Worm (Caenorhabditis elegans) whole organism, L4 larva: ENCODE data around the gene moa-2.

Experiments used
- F10B5.3 ChIP-seq: sonication (generic microtip); optimal IDR thresholded peaks from 2 replicates; lab custom pipeline; 2016; ENCODE audit warnings: mild to moderate bottlenecking, missing genetic modification characterization, missing compliant biosample characterization
- F37D6.2 ChIP-seq: sonication (generic microtip); optimal IDR thresholded peaks from 2 replicates; lab custom pipeline; 2016; ENCODE audit warnings: mild to moderate bottlenecking, missing genetic modification characterization, missing compliant biosample characterization
- Y48G9A.11 ChIP-seq: fragments of 200-800 bp; sonication (Bioruptor generic); IDR thresholded peaks from 2 replicates; pipeline ENCODE4 v1.3.6; 2022; ENCODE audit warnings: missing genetic modification reagents, missing genetic modification characterization, missing compliant biosample characterization
- Y5F2A.4 ChIP-seq: fragments of 200-800 bp; sonication (Bioruptor generic); optimal IDR thresholded peaks from 2 replicates; lab custom pipeline; 2018; ENCODE audit warnings: mild to moderate bottlenecking, missing genetic modification characterization, missing compliant biosample characterization
- ZK546.5 ChIP-seq, 2 experiments: sonication (generic microtip); optimal IDR thresholded peaks; 2 replicates each; lab custom pipeline; 2017; ENCODE audit warnings: missing biosample characterization in 2 of 2, missing genetic modification characterization in 2 of 2
- ceh-28 ChIP-seq: fragments of 150-350 bp; optimal IDR thresholded peaks from 2 replicates; lab custom pipeline; 2014; ENCODE audit warnings: missing biosample characterization, missing genetic modification reagents, missing genetic modification characterization
- ceh-44 ChIP-seq: fragments of 200-800 bp; sonication (Bioruptor generic); IDR thresholded peaks from 2 replicates; pipeline ENCODE4 v1.3.6; 2022; ENCODE audit warnings: missing genetic modification reagents, missing genetic modification characterization, missing compliant biosample characterization
- ceh-62 ChIP-seq: sonication (generic microtip); optimal IDR thresholded peaks from 2 replicates; lab custom pipeline; 2017; ENCODE audit warnings: missing biosample characterization, missing genetic modification characterization
- cey-2 ChIP-seq: sonication (generic microtip); optimal IDR thresholded peaks from 3 replicates; lab custom pipeline; 2017; ENCODE audit warnings: missing genetic modification characterization, mild to moderate bottlenecking, missing compliant biosample characterization, antibody characterized with exemption, borderline replicate concordance; ENCODE audit not compliant: insufficient read depth
- dmd-8 ChIP-seq: fragments of 200-800 bp; sonication (Bioruptor generic); IDR thresholded peaks from 2 replicates; pipeline ENCODE4 v1.3.6; 2022; ENCODE audit warnings: missing genetic modification characterization, missing compliant biosample characterization
- duxl-1 ChIP-seq: sonication (generic microtip); optimal IDR thresholded peaks from 2 replicates; lab custom pipeline; 2016; ENCODE audit warnings: mild to moderate bottlenecking, missing genetic modification characterization, moderate library complexity, missing compliant biosample characterization; ENCODE audit not compliant: poor library complexity
- dve-1 ChIP-seq: sonication (generic microtip); optimal IDR thresholded peaks from 2 replicates; lab custom pipeline; 2017; ENCODE audit warnings: antibody characterized with exemption, mild to moderate bottlenecking, missing genetic modification characterization, missing compliant biosample characterization; ENCODE audit not compliant: insufficient read depth
- egl-43 ChIP-seq: fragments of 200-800 bp; sonication (Bioruptor generic); IDR thresholded peaks from 2 replicates; pipeline ENCODE4 v1.3.6; 2022; ENCODE audit warnings: missing genetic modification reagents, missing genetic modification characterization, missing compliant biosample characterization
- gei-8 ChIP-seq: fragments of 200-800 bp; sonication (Bioruptor generic); optimal IDR thresholded peaks from 2 replicates; lab custom pipeline; 2018; ENCODE audit warnings: mild to moderate bottlenecking, missing genetic modification characterization, missing compliant biosample characterization
- hif-1 ChIP-seq, 2 experiments: sonication (generic microtip); optimal IDR thresholded peaks; 2 replicates each; lab custom pipeline; 2016 to 2017; ENCODE audit warnings: missing compliant biosample characterization in 2 of 2, missing genetic modification characterization in 2 of 2, missing genetic modification reagents in 2 of 2, missing genotype in 2 of 2, mild to moderate bottlenecking in 1 of 2
- hlh-30 ChIP-seq: sonication (generic microtip); optimal IDR thresholded peaks from 2 replicates; lab custom pipeline; 2017; ENCODE audit warnings: antibody characterized with exemption, mild to moderate bottlenecking, missing genetic modification characterization, missing compliant biosample characterization; ENCODE audit not compliant: insufficient read depth
- hmg-1.1 ChIP-seq: fragments of 200-800 bp; sonication (Bioruptor generic); IDR thresholded peaks from 2 replicates; pipeline ENCODE4 v1.3.6; 2022; ENCODE audit warnings: missing genetic modification reagents, missing genetic modification characterization, missing compliant biosample characterization
- lim-7 ChIP-seq: fragments of 200-800 bp; sonication (Bioruptor generic); IDR thresholded peaks from 2 replicates; pipeline ENCODE4 v1.3.6; 2022; ENCODE audit warnings: missing genetic modification characterization, missing compliant biosample characterization
- lin-1 ChIP-seq: fragments of 200-800 bp; sonication (Bioruptor generic); IDR thresholded peaks from 2 replicates; pipeline ENCODE4 v1.3.6; 2022; ENCODE audit warnings: missing genetic modification reagents, missing genetic modification characterization, missing compliant biosample characterization
- lin-15B ChIP-seq: fragments of 150-350 bp; sonication (generic microtip); optimal IDR thresholded peaks from 3 replicates; lab custom pipeline; 2014; ENCODE audit warnings: missing biosample characterization, missing genetic modification characterization
- lin-38 ChIP-seq: fragments of 200-800 bp; sonication (Bioruptor generic); IDR thresholded peaks from 2 replicates; pipeline ENCODE4 v1.3.6; 2022; ENCODE audit warnings: missing genetic modification reagents, missing genetic modification characterization, missing compliant biosample characterization
- lsy-2 ChIP-seq, 2 experiments: fragments of 150-350 bp in 1 of 2; sonication (generic microtip) in 1 of 2; optimal IDR thresholded peaks; 2 replicates each; lab custom pipeline; 2014 to 2017; ENCODE audit warnings: missing biosample characterization in 2 of 2, missing genetic modification characterization in 2 of 2
- madf-5 ChIP-seq, 2 experiments: fragments of 200-800 bp; sonication (Bioruptor generic); IDR thresholded peaks; 2 replicates each; pipeline ENCODE4 v1.3.6; 2022; ENCODE audit warnings: missing compliant biosample characterization in 2 of 2, missing genetic modification characterization in 2 of 2
- madf-9 ChIP-seq: fragments of 200-800 bp; sonication (Bioruptor generic); conservative IDR thresholded peaks from 2 replicates; pipeline ENCODE4 v1.3.6; 2022; ENCODE audit warnings: missing genetic modification reagents, missing genetic modification characterization, missing compliant biosample characterization
- mdt-29 ChIP-seq: fragments of 200-800 bp; sonication (Bioruptor generic); IDR thresholded peaks from 2 replicates; pipeline ENCODE4 v1.3.6; 2022; ENCODE audit warnings: missing genetic modification reagents, missing genetic modification characterization, missing compliant biosample characterization
- mep-1 ChIP-seq: fragments of 150-350 bp; sonication (generic microtip); optimal IDR thresholded peaks from 3 replicates; lab custom pipeline; 2014; ENCODE audit warnings: missing biosample characterization, missing genetic modification characterization
- mxl-2 ChIP-seq: fragments of 200-800 bp; sonication (Bioruptor generic); conservative IDR thresholded peaks from 2 replicates; pipeline ENCODE4 v1.3.6; 2022; ENCODE audit warnings: missing genetic modification reagents, missing genetic modification characterization, missing compliant biosample characterization
- nhr-10 ChIP-seq: fragments of 150-350 bp; optimal IDR thresholded peaks from 2 replicates; lab custom pipeline; 2014; ENCODE audit warnings: missing biosample characterization, missing genetic modification characterization
- nhr-102 ChIP-seq: sonication (generic microtip); optimal IDR thresholded peaks from 2 replicates; lab custom pipeline; 2016; ENCODE audit warnings: mild to moderate bottlenecking, missing genetic modification characterization, moderate library complexity, missing compliant biosample characterization
- nhr-111 ChIP-seq: fragments of 200-800 bp; sonication (Bioruptor generic); optimal IDR thresholded peaks from 2 replicates; lab custom pipeline; 2018; ENCODE audit warnings: mild to moderate bottlenecking, missing genetic modification characterization, missing compliant biosample characterization
- nhr-28 ChIP-seq: fragments of 150-350 bp; optimal IDR thresholded peaks from 2 replicates; lab custom pipeline; 2014; ENCODE audit warnings: missing biosample characterization, missing genetic modification characterization
- nhr-41 ChIP-seq: fragments of 200-800 bp; sonication (Bioruptor generic); IDR thresholded peaks from 2 replicates; pipeline ENCODE4 v1.3.6; 2022; ENCODE audit warnings: missing genetic modification reagents, missing genetic modification characterization, missing compliant biosample characterization
- nhr-42 ChIP-seq: fragments of 200-800 bp; sonication (Bioruptor generic); IDR thresholded peaks from 2 replicates; pipeline ENCODE4 v1.3.6; 2022; ENCODE audit warnings: missing genetic modification characterization, missing compliant biosample characterization
- nhr-48 ChIP-seq: sonication (generic microtip); optimal IDR thresholded peaks from 2 replicates; lab custom pipeline; 2016; ENCODE audit warnings: mild to moderate bottlenecking, missing genetic modification characterization, missing compliant biosample characterization
- nhr-77 ChIP-seq: fragments of 150-350 bp; optimal IDR thresholded peaks from 2 replicates; lab custom pipeline; 2014; ENCODE audit warnings: missing biosample characterization, missing genetic modification characterization
- pha-4 ChIP-seq, 2 experiments: fragments of 150-350 bp in 1 of 2; fragments of 200-800 bp in 1 of 2; sonication (Bioruptor generic) in 1 of 2; IDR thresholded peaks in 1 of 2; optimal IDR thresholded peaks in 1 of 2; 2 replicates each; pipeline versions ENCODE4 v1.3.6 to Lab custom; 2014 to 2022; ENCODE audit warnings: missing genetic modification characterization in 2 of 2, missing genetic modification reagents in 2 of 2, missing biosample characterization in 1 of 2, missing compliant biosample characterization in 1 of 2
- pqm-1 ChIP-seq: sonication (generic microtip); optimal IDR thresholded peaks from 2 replicates; lab custom pipeline; 2017; ENCODE audit warnings: missing biosample characterization, missing genetic modification characterization
- sdz-12 ChIP-seq: fragments of 200-800 bp; sonication (Bioruptor generic); optimal IDR thresholded peaks from 2 replicates; lab custom pipeline; 2018; ENCODE audit warnings: mild to moderate bottlenecking, missing genetic modification characterization, missing compliant biosample characterization
- skn-1 ChIP-seq: fragments of 150-350 bp; optimal IDR thresholded peaks from 2 replicates; lab custom pipeline; 2014; ENCODE audit warnings: missing biosample characterization, missing genetic modification characterization
- spr-1 ChIP-seq: sonication (generic microtip); optimal IDR thresholded peaks from 2 replicates; lab custom pipeline; 2016; ENCODE audit warnings: mild to moderate bottlenecking, missing genetic modification characterization, missing compliant biosample characterization
- spr-3 ChIP-seq: fragments of 200-800 bp; sonication (Bioruptor generic); optimal IDR thresholded peaks from 2 replicates; lab custom pipeline; 2018; ENCODE audit warnings: mild to moderate bottlenecking, missing genetic modification characterization, missing compliant biosample characterization
- tra-1 ChIP-seq: fragments of 200-800 bp; sonication (Bioruptor generic); IDR thresholded peaks from 2 replicates; pipeline ENCODE4 v1.3.6; 2022; ENCODE audit warnings: missing genetic modification reagents, missing genetic modification characterization, missing compliant biosample characterization
- unc-130 ChIP-seq: sonication (generic microtip); optimal IDR thresholded peaks from 2 replicates; lab custom pipeline; 2016; ENCODE audit warnings: missing genetic modification reagents, missing genetic modification characterization, missing compliant biosample characterization
- unc-62 ChIP-seq, 3 experiments: fragments of 150-350 bp in 1 of 3; sonication (generic microtip); optimal IDR thresholded peaks in 2 of 3; peaks in 1 of 3; 1 replicate in 1 of 3; 2 replicates in 2 of 3; lab custom pipeline; 2014 to 2017; ENCODE audit warnings: missing biosample characterization in 3 of 3, missing genetic modification characterization in 3 of 3, missing genetic modification reagents in 3 of 3, missing genotype in 1 of 3
- zip-11 ChIP-seq: fragments of 200-800 bp; sonication (Bioruptor generic); IDR thresholded peaks from 2 replicates; pipeline ENCODE4 v1.3.6; 2022; ENCODE audit warnings: missing genetic modification characterization, missing compliant biosample characterization
- zip-2 ChIP-seq: fragments of 150-350 bp; optimal IDR thresholded peaks from 2 replicates; lab custom pipeline; 2014; ENCODE audit warnings: missing biosample characterization, missing genetic modification characterization
- ztf-11 ChIP-seq: fragments of 150-350 bp; optimal IDR thresholded peaks from 2 replicates; lab custom pipeline; 2014; ENCODE audit warnings: missing biosample characterization, missing genetic modification characterization
- ztf-7 ChIP-seq: fragments of 150-350 bp; optimal IDR thresholded peaks from 2 replicates; lab custom pipeline; 2014; ENCODE audit warnings: missing biosample characterization, missing genetic modification characterization

The moa-2 gene

DNA sequence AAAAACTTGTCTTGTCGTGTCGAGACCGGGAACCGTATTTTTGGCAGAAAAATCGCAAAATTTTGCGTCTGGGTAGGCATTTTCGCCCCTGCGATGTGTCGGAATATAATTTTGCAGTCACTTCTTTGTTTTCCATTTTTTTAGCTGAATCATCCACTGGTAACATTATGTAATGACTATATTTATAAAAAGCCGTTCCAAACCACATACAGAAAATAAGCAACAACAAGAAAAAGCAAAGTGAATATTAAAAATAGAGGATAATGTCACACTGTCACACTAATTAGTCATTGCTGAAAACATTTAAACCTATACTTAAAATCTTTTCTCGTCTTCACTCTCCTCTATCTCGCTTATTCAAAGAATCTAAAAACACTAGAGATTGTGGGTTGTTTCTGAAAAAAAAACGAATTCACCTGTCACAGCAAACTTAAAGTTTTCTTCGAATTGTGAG is 10.5 kb upstream of the moa-2 start, which contains the start of gene sre-1:
Gene sre-1, plus strand, starts transcription at position 404 of the 454 bp plus-strand sequence.
- TF ChIP-seq dve-1: no peak
- TF ChIP-seq hmg-1.1 (GFP tag; lab: Robert Waterston, UW): no peak
- no peak for TF ChIP-seq skn-1 (tag; lab: Kevin White, UChicago)
- TF ChIP-seq ztf-11 (tag; lab: Kevin White, UChicago): no peak
- TF ChIP-seq egl-43 (GFP tag; lab: Robert Waterston, UW): no peak
- no peak for TF ChIP-seq ceh-28 (tag; lab: Kevin White, UChicago)
- no peak for TF ChIP-seq spr-3 (GFP tag; lab: Kevin White, UChicago)
- TF ChIP-seq dmd-8 (GFP tag; lab: Robert Waterston, UW): no peak
- TF ChIP-seq lin-38 (GFP tag; lab: Robert Waterston, UW): no peak
- no peak for TF ChIP-seq Y48G9A.11
- TF ChIP-seq unc-130 (GFP tag; lab: Kevin White, UChicago): no peak
- TF ChIP-seq lin-1: no peak
- TF ChIP-seq lsy-2 (tag; optimal IDR thresholded peaks at IDR 0.05; lab: Kevin White, UChicago): no peak
- TF ChIP-seq ceh-44 (GFP tag; lab: Robert Waterston, UW): no peak
- no peak for TF ChIP-seq cey-2

- 0 out of 2 replicates have a peak, but pooled peaks have one; percentile 19 for TF ChIP-seq tra-1 (GFP tag; lab: Robert Waterston, UW)
- no peak for TF ChIP-seq mdt-29 (GFP tag; lab: Robert Waterston, UW)
- TF ChIP-seq egl-43 (GFP tag; lab: Robert Waterston, UW): no peak
- no peak for TF ChIP-seq nhr-48 (tag; lab: Kevin White, UChicago)
- no peak for TF ChIP-seq madf-9 (GFP tag; lab: Robert Waterston, UW)
- no peak for TF ChIP-seq sdz-12 (GFP tag; lab: Kevin White, UChicago)
- no peak for TF ChIP-seq gei-8
- no peak for TF ChIP-seq duxl-1 (tag; lab: Kevin White, UChicago)
- peak; percentile 28 for TF ChIP-seq nhr-28
- TF ChIP-seq hlh-30: no peak
- TF ChIP-seq ztf-7 (tag; lab: Kevin White, UChicago): no peak
- peak; percentile 48 for TF ChIP-seq spr-1
- TF ChIP-seq mxl-2: no peak
- no peak for TF ChIP-seq ceh-44 (GFP tag; lab: Robert Waterston, UW)
- TF ChIP-seq hif-1 (tag; optimal IDR thresholded peaks at IDR 0.05; lab: Kevin White, UChicago): peak in 1 of 2 experiments; percentile 49
- TF ChIP-seq nhr-10: no peak
- TF ChIP-seq mep-1 (tag; lab: Kevin White, UChicago): peak; percentile 49
- no peak for TF ChIP-seq nhr-42 (GFP tag; lab: Robert Waterston, UW)
- no peak for TF ChIP-seq pha-4 (GFP tag; IDR thresholded peaks at IDR 0.05; lab: Robert Waterston, UW)
- TF ChIP-seq pha-4 (tag; optimal IDR thresholded peaks at IDR 0.05; lab: Kevin White, UChicago): no peak
- no peak for TF ChIP-seq zip-11
- TF ChIP-seq lin-15B (tag; lab: Kevin White, UChicago): no peak
- TF ChIP-seq madf-5 (GFP tag; IDR thresholded peaks at IDR 0.05; lab: Robert Waterston, UW): no peak
- TF ChIP-seq F10B5.3 (tag; lab: Kevin White, UChicago): no peak
- TF ChIP-seq unc-62 (GFP tag; optimal IDR thresholded peaks at IDR 0.05 in 1 of 2; lab: Kevin White, UChicago): peak in 1 of 2 experiments; percentile 21
- TF ChIP-seq unc-62 (tag; optimal IDR thresholded peaks at IDR 0.05; lab: Kevin White, UChicago): no peak
- TF ChIP-seq unc-130 (GFP tag; lab: Kevin White, UChicago): peak; percentile 65
- 0 out of 2 replicates have a peak, but pooled peaks have one; percentile 7 for TF ChIP-seq nhr-41 (GFP tag; lab: Robert Waterston, UW)
- TF ChIP-seq pqm-1: no peak
- TF ChIP-seq nhr-111 (GFP tag; lab: Kevin White, UChicago): no peak
- no peak for TF ChIP-seq F37D6.2 (tag; lab: Kevin White, UChicago)
- no peak for TF ChIP-seq ceh-62 (tag; lab: Kevin White, UChicago)
- TF ChIP-seq nhr-77 (tag; lab: Kevin White, UChicago): no peak
- no peak for TF ChIP-seq dve-1
- no peak for TF ChIP-seq ZK546.5 (tag; optimal IDR thresholded peaks at IDR 0.05; lab: Kevin White, UChicago)
- TF ChIP-seq Y5F2A.4: no peak
- TF ChIP-seq nhr-102 (tag; lab: Kevin White, UChicago): no peak
- TF ChIP-seq lim-7: peak; percentile 71
- no peak for TF ChIP-seq zip-2 (tag; lab: Kevin White, UChicago)
- no peak for TF ChIP-seq skn-1 (tag; lab: Kevin White, UChicago)
Observed at ce11 chrII:7708540-7708939, 9.7 kb upstream of the moa-2 start, which contains the start of gene B0495.9. Gene B0495.9, minus strand, starts transcription at chrII:7708710.
